Fruit fly (Drosophila melanogaster) whole organism, pupa: ENCODE measurements around the gene CG44325.

Source experiments
- CG10348 ChIP-seq: fragments of 200-800 bp; sonication (Bioruptor generic); IDR thresholded peaks from 2 replicates; pipeline ENCODE4 v1.3.6; 2022; ENCODE audit warnings: missing biosample characterization, missing genetic modification characterization
- CG12605 ChIP-seq: fragments of 200-800 bp; sonication (Bioruptor generic); IDR thresholded peaks from 2 replicates; pipeline ENCODE4 v1.3.6; 2022; ENCODE audit warnings: missing biosample characterization, missing genetic modification characterization
- CG13204 ChIP-seq: fragments of 200-800 bp; sonication (Bioruptor generic); optimal IDR thresholded peaks from 2 replicates; lab custom pipeline; 2018; ENCODE audit warnings: missing biosample characterization, mild to moderate bottlenecking, missing genetic modification characterization, moderate library complexity
- CG14655 ChIP-seq: fragments of 200-800 bp; sonication (Bioruptor generic); optimal IDR thresholded peaks from 3 replicates; lab custom pipeline; 2017; ENCODE audit warnings: mild to moderate bottlenecking, missing biosample characterization, missing genetic modification reagents, missing genetic modification characterization
- CG15710 ChIP-seq: fragments of 200-800 bp; sonication (Bioruptor generic); optimal IDR thresholded peaks from 2 replicates; lab custom pipeline; 2018; ENCODE audit warnings: missing biosample characterization, mild to moderate bottlenecking, missing genetic modification characterization, moderate library complexity
- CG17806 ChIP-seq: fragments of 200-800 bp; sonication (Bioruptor generic); optimal IDR thresholded peaks from 2 replicates; lab custom pipeline; 2018; ENCODE audit warnings: missing biosample characterization, mild to moderate bottlenecking, missing genetic modification characterization, moderate library complexity
- CG32121 ChIP-seq: fragments of 200-800 bp; sonication (Bioruptor generic); IDR thresholded peaks from 2 replicates; pipeline ENCODE4 v1.3.6; 2022; ENCODE audit warnings: missing biosample characterization, missing genetic modification characterization
- CG34367 ChIP-seq: fragments of 200-800 bp; sonication (Bioruptor generic); optimal IDR thresholded peaks from 2 replicates; lab custom pipeline; 2018; ENCODE audit warnings: missing biosample characterization, mild to moderate bottlenecking, missing genetic modification characterization
- CG4496 ChIP-seq: fragments of 200-800 bp; sonication (Bioruptor generic); IDR thresholded peaks from 3 replicates; pipeline ENCODE4 v1.3.6; 2022; ENCODE audit warnings: missing biosample characterization, missing genetic modification characterization
- CG8159 ChIP-seq: fragments of 200-800 bp; sonication (Bioruptor generic); optimal IDR thresholded peaks from 3 replicates; lab custom pipeline; 2018; ENCODE audit warnings: missing biosample characterization, mild to moderate bottlenecking, missing genetic modification characterization, moderate library complexity
- CG8301 ChIP-seq: fragments of 200-800 bp; sonication (Bioruptor generic); optimal IDR thresholded peaks from 2 replicates; lab custom pipeline; 2018; ENCODE audit warnings: missing biosample characterization, mild to moderate bottlenecking, missing genetic modification characterization
- CG9948 ChIP-seq: fragments of 200-800 bp; sonication (Bioruptor generic); optimal IDR thresholded peaks from 2 replicates; lab custom pipeline; 2018; ENCODE audit warnings: missing biosample characterization, mild to moderate bottlenecking, missing genetic modification characterization, moderate library complexity
- D1 ChIP-seq: fragments of 200-800 bp; sonication (Bioruptor generic); optimal IDR thresholded peaks from 2 replicates; lab custom pipeline; 2018; ENCODE audit warnings: missing biosample characterization, mild to moderate bottlenecking, missing genetic modification characterization, moderate library complexity
- EcR ChIP-seq: fragments of 200-800 bp; sonication (Bioruptor generic); optimal IDR thresholded peaks from 3 replicates; lab custom pipeline; 2019; ENCODE audit warnings: missing biosample characterization, missing genetic modification characterization, mild to moderate bottlenecking, moderate library complexity, missing genetic modification reagents
- Ets98B ChIP-seq: fragments of 200-800 bp; sonication (Bioruptor generic); IDR thresholded peaks from 2 replicates; pipeline ENCODE4 v1.3.6; 2022; ENCODE audit warnings: missing biosample characterization, missing genetic modification characterization
- Pif1A ChIP-seq: fragments of 200-800 bp; sonication (Bioruptor generic); optimal IDR thresholded peaks from 3 replicates; lab custom pipeline; 2016; ENCODE audit warnings: missing biosample characterization, missing genetic modification characterization
- Pif1B ChIP-seq: fragments of 200-800 bp; sonication (Bioruptor generic); optimal IDR thresholded peaks from 3 replicates; lab custom pipeline; 2016; ENCODE audit warnings: missing biosample characterization, missing genetic modification characterization
- Snoo ChIP-seq: fragments of 200-800 bp; sonication (Bioruptor generic); optimal IDR thresholded peaks from 3 replicates; lab custom pipeline; 2017; ENCODE audit warnings: missing biosample characterization, mild to moderate bottlenecking, missing genetic modification characterization, inconsistent platforms
- fd96Ca ChIP-seq: fragments of 200-800 bp; sonication (Bioruptor generic); IDR thresholded peaks from 3 replicates; pipeline ENCODE4 v1.3.6; 2022; ENCODE audit warnings: missing biosample characterization, missing genetic modification characterization
- gl ChIP-seq: fragments of 200-800 bp; sonication (Bioruptor generic); optimal IDR thresholded peaks from 2 replicates; lab custom pipeline; 2018; ENCODE audit warnings: missing biosample characterization, mild to moderate bottlenecking, missing genetic modification characterization
- rn ChIP-seq: fragments of 200-800 bp; sonication (Bioruptor generic); IDR thresholded peaks from 2 replicates; pipeline ENCODE4 v1.3.6; 2022; ENCODE audit warnings: missing biosample characterization, missing genetic modification characterization

The CG44325 gene

dm6 chrX:9066802-9067489 lies 11.4 kb downstream of the CG44325 start:
- peak; percentile 80 for TF ChIP-seq Snoo (tag; lab: Kevin White, UChicago)
- TF ChIP-seq CG14655 = peak; percentile 65
- TF ChIP-seq CG4496 = peak; percentile 87
- TF ChIP-seq CG12605 = peak; percentile 55; the same call in 1 of the 2 replicates
- peak; percentile 77 for TF ChIP-seq CG15710 (tag; lab: Kevin White, UChicago)
- TF ChIP-seq CG10348 (GFP tag; lab: Robert Waterston, UW) = no peak
- TF ChIP-seq CG9948 (tag; lab: Kevin White, UChicago) = peak; percentile 60
- TF ChIP-seq EcR (GFP tag; lab: Kevin White, UChicago) = peak; percentile 56
- peak; percentile 81 for TF ChIP-seq Ets98B
- peak; percentile 65; the same call in 2 of the 3 replicates for TF ChIP-seq fd96Ca (GFP tag; lab: Robert Waterston, UW)
- TF ChIP-seq CG13204 = peak; percentile 42
- peak; percentile 60 for TF ChIP-seq rn (GFP tag; lab: Robert Waterston, UW)
- peak; percentile 81 for TF ChIP-seq CG8159 (tag; lab: Kevin White, UChicago)
- peak; percentile 56 for TF ChIP-seq CG34367
- peak; percentile 79 for TF ChIP-seq Pif1B (GFP tag; lab: Kevin White, UChicago)
- peak; percentile 75 for TF ChIP-seq Pif1A (GFP tag; lab: Kevin White, UChicago)
- peak; percentile 85 for TF ChIP-seq CG32121 (GFP tag; lab: Robert Waterston, UW)
- TF ChIP-seq CG17806 (tag; lab: Kevin White, UChicago) = peak; percentile 72
- TF ChIP-seq gl = peak; percentile 28
- peak; percentile 59 for TF ChIP-seq CG8301 (tag; lab: Kevin White, UChicago)
- peak; percentile 62 for TF ChIP-seq D1 (tag; lab: Kevin White, UChicago)

dm6 chrX:9064029-9064428 lies 14.3 kb downstream of the CG44325 start:
- no peak for TF ChIP-seq CG4496

dm6 chrX:9063425-9063824 lies 14.9 kb downstream of the CG44325 start:
- TF ChIP-seq Pif1B (GFP tag; lab: Kevin White, UChicago) (no peak), Ets98B (no peak), CG8159 (tag; lab: Kevin White, UChicago) (no peak), Snoo (tag; lab: Kevin White, UChicago) (no peak), CG14655 (no peak), EcR (GFP tag; lab: Kevin White, UChicago) (no peak), CG12605 (no peak), gl (no peak), CG15710 (tag; lab: Kevin White, UChicago) (no peak), CG8301 (tag; lab: Kevin White, UChicago) (no peak), CG9948 (tag; lab: Kevin White, UChicago) (no peak)

dm6 chrX:9062665-9063064 lies 15.6 kb downstream of the CG44325 start:
- peak; percentile 73 for TF ChIP-seq fd96Ca (GFP tag; lab: Robert Waterston, UW)
- TF ChIP-seq CG8159 (tag; lab: Kevin White, UChicago) = peak; percentile 40
- TF ChIP-seq EcR (GFP tag; lab: Kevin White, UChicago) = no peak
- no peak for TF ChIP-seq CG13204
- TF ChIP-seq CG12605 = peak; percentile 72
- TF ChIP-seq CG10348 (GFP tag; lab: Robert Waterston, UW) = no peak
- no peak for TF ChIP-seq gl
- TF ChIP-seq Pif1B (GFP tag; lab: Kevin White, UChicago) = peak; percentile 73
- TF ChIP-seq CG17806 (tag; lab: Kevin White, UChicago) = peak; percentile 26
- TF ChIP-seq Ets98B = peak; percentile 61
- TF ChIP-seq CG32121 (GFP tag; lab: Robert Waterston, UW) = peak; percentile 74
- peak; percentile 38 for TF ChIP-seq CG9948 (tag; lab: Kevin White, UChicago)
- peak; percentile 57 for TF ChIP-seq CG15710 (tag; lab: Kevin White, UChicago)
- TF ChIP-seq CG34367 = no peak
- peak; percentile 29 for TF ChIP-seq Pif1A (GFP tag; lab: Kevin White, UChicago)
- peak; percentile 44 for TF ChIP-seq Snoo (tag; lab: Kevin White, UChicago)
- peak; percentile 5; the same call in 1 of the 2 replicates for TF ChIP-seq rn (GFP tag; lab: Robert Waterston, UW)
- no peak for TF ChIP-seq D1 (tag; lab: Kevin White, UChicago)
- peak; percentile 37 for TF ChIP-seq CG8301 (tag; lab: Kevin White, UChicago)
- TF ChIP-seq CG4496 = peak; percentile 83
- peak; percentile 45 for TF ChIP-seq CG14655

- TF ChIP-seq CG15710 (tag; lab: Kevin White, UChicago) (peak; percentile 3), CG10348 (GFP tag; lab: Robert Waterston, UW) (no peak), EcR (GFP tag; lab: Kevin White, UChicago) (peak; percentile 62), CG32121 (GFP tag; lab: Robert Waterston, UW) (peak; percentile 48), CG13204 (no peak), fd96Ca (GFP tag; lab: Robert Waterston, UW) (peak; percentile 31; the same call in 1 of the 3 replicates), CG12605 (no peak), CG17806 (tag; lab: Kevin White, UChicago) (no peak), CG14655 (peak; percentile 32), Ets98B (peak; percentile 12; the same call in 1 of the 2 replicates), rn (GFP tag; lab: Robert Waterston, UW) (no peak), Snoo (tag; lab: Kevin White, UChicago) (no peak), CG34367 (no peak), CG4496 (no peak), D1 (tag; lab: Kevin White, UChicago) (no peak), CG8301 (tag; lab: Kevin White, UChicago) (peak; percentile 28), CG9948 (tag; lab: Kevin White, UChicago) (peak; percentile 6), Pif1A (GFP tag; lab: Kevin White, UChicago) (peak; percentile 53), Pif1B (GFP tag; lab: Kevin White, UChicago) (peak; percentile 22), CG8159 (tag; lab: Kevin White, UChicago) (peak; percentile 46), gl (no peak)
Observed at dm6 chrX:9061299-9061698, 17.0 kb downstream of the CG44325 start.
